Fruit fly (Drosophila melanogaster): ENCODE measurements around the gene CG1421.

Gene CG1421

DNA sequence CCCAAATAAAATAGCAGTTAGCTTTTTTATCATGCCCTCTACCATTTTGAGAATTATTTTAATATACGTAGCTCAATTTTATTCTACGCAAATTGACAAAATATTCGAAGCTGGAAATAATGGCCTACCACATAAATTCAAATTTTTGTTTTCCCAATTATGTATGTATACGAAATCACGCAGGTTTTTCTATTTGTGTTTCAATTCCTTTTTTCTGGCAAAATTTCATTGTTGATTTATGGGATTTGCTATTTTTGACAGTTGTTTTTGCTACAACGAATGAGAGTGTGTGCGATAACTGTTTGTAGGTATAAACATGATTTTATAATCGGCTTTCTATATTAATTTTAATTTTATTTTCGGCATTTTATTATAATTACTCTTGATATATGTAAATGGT, 12.5 kb downstream of the CG1421 start, which contains the start of gene CG31600:
TSS of gene CG31600 (minus strand) at position 101 of the 400 bp plus-strand sequence.
- TF ChIP-seq EcR (GFP tag; optimal IDR thresholded peaks at IDR 0.05) (no peak), CG8478 (optimal IDR thresholded peaks at IDR 0.05) (no peak), Dll (optimal IDR thresholded peaks at IDR 0.05) (no peak), usp (GFP tag; optimal IDR thresholded peaks at IDR 0.05) (no peak), pan (optimal IDR thresholded peaks at IDR 0.05) (no peak), psq (optimal IDR thresholded peaks at IDR 0.05) (no peak)

DNA sequence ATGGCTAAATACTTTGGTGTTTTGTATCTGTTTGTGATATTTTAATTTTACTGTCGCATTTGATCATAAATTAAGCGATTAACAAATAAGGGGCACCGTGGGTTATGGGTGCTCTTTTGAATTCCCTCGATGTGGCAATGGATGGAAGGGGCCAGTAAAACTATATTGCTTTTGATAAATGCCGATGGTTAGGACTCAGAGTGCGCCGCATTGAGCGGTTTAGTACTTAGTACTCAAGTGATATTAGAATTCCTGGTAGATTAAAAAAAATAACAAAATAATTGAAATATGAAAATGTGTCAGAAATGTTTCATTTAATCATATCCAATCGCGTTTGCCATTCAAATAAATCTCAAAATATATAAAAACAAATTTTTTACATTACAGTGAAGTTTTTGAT, 13.2 kb downstream of the CG1421 start, which contains the start of gene CG11634:
TSS of gene CG11634 (plus strand) at position 301 of the 400 bp plus-strand sequence.
- TF ChIP-seq EcR (GFP tag; optimal IDR thresholded peaks at IDR 0.05) (no peak), CG8478 (optimal IDR thresholded peaks at IDR 0.05) (no peak), Dll (optimal IDR thresholded peaks at IDR 0.05) (no peak)

DNA sequence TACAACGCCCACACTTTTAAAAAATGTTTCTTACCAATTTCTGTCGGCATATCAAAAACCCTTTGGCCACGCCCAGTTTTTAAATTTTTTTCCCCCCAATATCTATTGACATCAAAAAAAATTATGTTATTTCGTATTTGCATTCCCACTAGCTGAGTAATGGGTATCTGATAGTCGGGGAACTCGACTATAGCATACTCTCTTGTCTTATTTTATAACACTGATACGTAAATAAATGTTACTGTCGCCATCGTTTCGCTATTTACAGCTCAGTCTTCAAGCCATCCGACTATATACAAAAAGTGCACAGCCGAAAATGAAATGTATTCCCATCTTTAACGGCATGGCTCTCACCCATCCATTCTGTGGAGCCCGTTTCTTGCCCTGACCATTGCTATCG, 20.5 kb downstream of the CG1421 start:
- no peak for TF ChIP-seq usp (GFP tag; optimal IDR thresholded peaks at IDR 0.05)
- no peak for TF ChIP-seq pan (optimal IDR thresholded peaks at IDR 0.05)
- TF ChIP-seq psq (optimal IDR thresholded peaks at IDR 0.05) = no peak
- TF ChIP-seq CG8478 (optimal IDR thresholded peaks at IDR 0.05) = no peak
- TF ChIP-seq Dll (optimal IDR thresholded peaks at IDR 0.05) = no peak
- no peak for TF ChIP-seq EcR (GFP tag; optimal IDR thresholded peaks at IDR 0.05)

DNA sequence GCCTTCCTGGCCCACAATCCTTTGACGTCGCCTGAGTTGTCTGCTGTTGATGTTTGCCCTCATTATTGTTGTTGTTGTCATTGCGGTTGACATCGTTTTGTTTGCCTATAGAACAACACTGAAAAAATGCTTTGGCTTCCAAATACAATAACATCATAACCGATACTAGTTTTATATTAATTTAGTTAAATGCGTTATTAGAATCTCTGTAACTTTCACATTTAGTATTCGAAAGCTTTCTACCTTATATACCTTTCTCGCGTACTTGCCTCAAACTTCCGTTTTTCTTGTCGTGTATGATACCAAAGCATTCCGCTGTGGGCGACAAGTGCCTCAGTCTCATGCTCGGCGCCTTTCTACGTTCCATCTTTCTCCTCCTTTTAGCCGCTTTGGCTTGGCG, 30.7 kb downstream of the CG1421 start:
- TF ChIP-seq EcR (GFP tag; optimal IDR thresholded peaks at IDR 0.05) = no peak
- no peak for TF ChIP-seq usp (GFP tag; optimal IDR thresholded peaks at IDR 0.05)
- TF ChIP-seq CG8478 (optimal IDR thresholded peaks at IDR 0.05) = no peak
- TF ChIP-seq pan (optimal IDR thresholded peaks at IDR 0.05) = no peak
- no peak for TF ChIP-seq Dll (optimal IDR thresholded peaks at IDR 0.05)
- TF ChIP-seq psq (optimal IDR thresholded peaks at IDR 0.05) = no peak
